Fruit fly (Drosophila melanogaster) whole organism, prepupa: ENCODE data around the gene CG31546.

Source experiments
- CG34406 ChIP-seq: fragments of 200-800 bp; sonication (Bioruptor generic); optimal IDR thresholded peaks from 3 replicates; lab custom pipeline; 2016; ENCODE audit warnings: missing biosample characterization, missing genetic modification characterization
- CG6808 ChIP-seq: fragments of 200-800 bp; sonication (Bioruptor generic); optimal IDR thresholded peaks from 3 replicates; lab custom pipeline; 2017; ENCODE audit warnings: missing biosample characterization, missing genetic modification characterization, mild to moderate bottlenecking, moderate library complexity, missing genetic modification reagents
- CG7368 ChIP-seq: fragments of 200-800 bp; sonication (Bioruptor generic); optimal IDR thresholded peaks from 3 replicates; lab custom pipeline; 2016; ENCODE audit warnings: missing biosample characterization, missing genetic modification characterization
- CG8319 ChIP-seq: fragments of 200-800 bp; sonication (Bioruptor generic); optimal IDR thresholded peaks from 3 replicates; lab custom pipeline; 2016; ENCODE audit warnings: missing biosample characterization, missing genetic modification characterization
- Met ChIP-seq: fragments of 200-800 bp; sonication (Bioruptor generic); optimal IDR thresholded peaks from 3 replicates; lab custom pipeline; 2016; ENCODE audit warnings: missing biosample characterization, missing genetic modification characterization
- OdsH ChIP-seq: fragments of 200-800 bp; sonication (Bioruptor generic); optimal IDR thresholded peaks from 3 replicates; lab custom pipeline; 2016; ENCODE audit warnings: missing biosample characterization, missing genetic modification characterization
- achi ChIP-seq: fragments of 200-800 bp; sonication (Bioruptor generic); optimal IDR thresholded peaks from 3 replicates; lab custom pipeline; 2016; ENCODE audit warnings: missing biosample characterization, missing genetic modification characterization
- net ChIP-seq: fragments of 200-800 bp; sonication (Bioruptor generic); optimal IDR thresholded peaks from 3 replicates; lab custom pipeline; 2016; ENCODE audit warnings: missing biosample characterization, missing genetic modification characterization
- vri ChIP-seq: fragments of 200-800 bp; sonication (Bioruptor generic); optimal IDR thresholded peaks from 3 replicates; lab custom pipeline; 2016; ENCODE audit warnings: missing biosample characterization, mild to moderate bottlenecking, missing genetic modification characterization

DNA sequence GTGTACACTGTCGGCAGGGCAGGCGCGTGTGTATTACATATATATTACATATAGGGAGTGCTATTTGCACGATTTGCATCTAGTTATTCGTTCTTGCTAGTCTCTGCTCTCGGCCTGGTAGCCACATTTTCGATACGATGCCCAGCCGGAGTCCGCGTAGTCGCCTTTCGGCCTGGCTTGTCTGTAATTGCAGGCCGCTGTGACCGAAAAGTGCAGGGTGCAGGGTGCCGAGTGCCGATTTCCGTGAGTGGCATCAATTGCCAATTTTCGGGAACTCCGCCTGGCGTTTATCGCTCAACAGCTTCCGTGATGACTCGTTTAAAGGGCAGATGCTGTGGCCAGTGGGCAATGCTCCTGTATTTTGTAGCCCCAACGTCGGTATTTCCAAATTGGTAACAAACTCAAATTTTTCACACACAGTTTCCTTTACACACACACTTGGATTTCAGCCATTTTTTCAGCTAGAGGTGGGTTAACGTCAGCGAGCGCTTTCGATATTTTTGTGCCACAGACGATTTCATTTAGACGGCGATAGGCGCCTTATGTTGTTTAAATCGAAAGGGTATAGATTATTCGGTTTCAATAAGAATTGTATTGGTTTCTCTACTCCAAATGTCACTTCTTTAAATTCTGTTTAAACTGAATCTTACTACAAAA lies 47.4 kb downstream of the CG31546 start, which contains the start of gene CG2926:
- TF ChIP-seq achi (GFP tag; lab: Kevin White, UChicago) (no peak), CG7368 (GFP tag; lab: Kevin White, UChicago) (no peak), CG34406 (no peak), net (GFP tag; lab: Kevin White, UChicago) (no peak), CG6808 (no peak), CG8319 (GFP tag; lab: Kevin White, UChicago) (no peak), vri (GFP tag; lab: Kevin White, UChicago) (no peak), Met (GFP tag; lab: Kevin White, UChicago) (no peak), OdsH (GFP tag; lab: Kevin White, UChicago) (no peak)
